Fruit fly (Drosophila melanogaster): Measurements from ENCODE around the gene stx.

stx gene

DNA sequence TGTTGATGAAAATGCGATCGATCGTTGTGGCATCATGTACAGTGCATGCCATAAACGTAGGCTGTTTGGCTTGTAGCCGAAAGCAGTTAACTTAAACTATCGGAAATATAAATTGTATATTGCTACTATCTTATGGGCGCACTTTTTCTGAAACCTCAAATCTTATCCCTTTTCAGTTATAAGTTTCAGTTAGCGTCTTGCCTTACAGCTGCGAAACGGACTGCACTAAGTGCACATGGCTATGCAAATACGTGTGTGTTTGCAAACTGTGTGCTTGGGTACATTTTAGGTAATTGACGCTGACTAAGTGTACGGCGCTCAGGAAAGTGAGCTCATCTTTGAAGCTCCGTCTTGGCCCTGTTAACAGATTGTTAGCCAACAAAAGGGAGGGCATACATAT lies 30.9 kb upstream of the stx start (continued):
- TF ChIP-seq CG12942 (GFP tag; optimal IDR thresholded peaks at IDR 0.05): no peak
- TF ChIP-seq Antp (GFP tag; optimal IDR thresholded peaks at IDR 0.05): peak; percentile 41
- peak; percentile 64 for TF ChIP-seq Sox102F (GFP tag; optimal IDR thresholded peaks at IDR 0.05)
- peak; percentile 33 for TF ChIP-seq CG5180 (GFP tag; optimal IDR thresholded peaks at IDR 0.05)
- TF ChIP-seq CG18619 (GFP tag; optimal IDR thresholded peaks at IDR 0.05): peak; percentile 31
- TF ChIP-seq danr (GFP tag; IDR thresholded peaks at IDR 0.05): 0 out of 2 replicates have a peak, but pooled peaks have one; percentile 29
- TF ChIP-seq Hmr (GFP tag; optimal IDR thresholded peaks at IDR 0.05): peak; percentile 23
- TF ChIP-seq Fer1 (GFP tag; optimal IDR thresholded peaks at IDR 0.05): peak; percentile 45
- peak; percentile 82 for TF ChIP-seq ci (GFP tag; IDR thresholded peaks at IDR 0.05)
- TF ChIP-seq Pdp1 (GFP tag; optimal IDR thresholded peaks at IDR 0.05): peak in 1 of 2 experiments; percentile 23
- peak; percentile 76 for TF ChIP-seq CG11504 (tag; optimal IDR thresholded peaks at IDR 0.05)
- no peak for TF ChIP-seq CG11560 (tag; IDR thresholded peaks at IDR 0.05)
- peak; percentile 56; the same call in 1 of the 2 replicates for TF ChIP-seq Awh (GFP tag; IDR thresholded peaks at IDR 0.05)
- TF ChIP-seq Bdp1 (GFP tag; optimal IDR thresholded peaks at IDR 0.05): peak; percentile 11
- peak in 1 of 2 experiments; percentile 64 for TF ChIP-seq Hr51 (GFP tag; optimal IDR thresholded peaks at IDR 0.05)
- no peak for TF ChIP-seq NFAT (GFP tag; IDR thresholded peaks at IDR 0.05)
- TF ChIP-seq CG4730 (GFP tag; IDR thresholded peaks at IDR 0.05): peak; percentile 32; the same call in 1 of the 2 replicates
- TF ChIP-seq Meics (GFP tag; optimal IDR thresholded peaks at IDR 0.05): peak; percentile 41
- peak; percentile 34; the same call in 1 of the 3 replicates for TF ChIP-seq CG34422 (GFP tag; IDR thresholded peaks at IDR 0.05)
- TF ChIP-seq wdn (GFP tag; IDR thresholded peaks at IDR 0.05): no peak
- peak; percentile 56 for TF ChIP-seq CG13424 (tag; optimal IDR thresholded peaks at IDR 0.05)
- TF ChIP-seq CG18262 (tag; optimal IDR thresholded peaks at IDR 0.05): no peak
- peak; percentile 55; the same call in 1 of the 2 replicates for TF ChIP-seq CG11247 (GFP tag; IDR thresholded peaks at IDR 0.05)
- peak; percentile 3 for TF ChIP-seq NK7.1 (GFP tag; optimal IDR thresholded peaks at IDR 0.05)
- TF ChIP-seq CG8924 (tag; optimal IDR thresholded peaks at IDR 0.05): peak; percentile 19
- TF ChIP-seq CG11085 (GFP tag; IDR thresholded peaks at IDR 0.05): no peak
- no peak for TF ChIP-seq CG3163 (GFP tag; optimal IDR thresholded peaks at IDR 0.05)
- peak; percentile 35 for TF ChIP-seq lilli (GFP tag; optimal IDR thresholded peaks at IDR 0.05)
- no peak for TF ChIP-seq nerfin-1 (tag; optimal IDR thresholded peaks at IDR 0.05)
- TF ChIP-seq CG8944 (GFP tag; optimal IDR thresholded peaks at IDR 0.05): peak; percentile 7
- peak; percentile 87 for TF ChIP-seq CG11695 (GFP tag; IDR thresholded peaks at IDR 0.05)
- TF ChIP-seq pan (optimal IDR thresholded peaks at IDR 0.05): no peak
- TF ChIP-seq pan (GFP tag; optimal IDR thresholded peaks at IDR 0.05 in 1 of 2, IDR thresholded peaks at IDR 0.05 in 1 of 2): peak in 1 of 2 experiments; percentile 71
- peak; percentile 14 for TF ChIP-seq Dip3 (GFP tag; optimal IDR thresholded peaks at IDR 0.05)
- peak; percentile 27 for TF ChIP-seq tio (GFP tag; optimal IDR thresholded peaks at IDR 0.05)
- TF ChIP-seq CG14441 (GFP tag; IDR thresholded peaks at IDR 0.05): peak; percentile 76
- TF ChIP-seq NfI (GFP tag; optimal IDR thresholded peaks at IDR 0.05): peak; percentile 16
- peak; percentile 36 for TF ChIP-seq fd96Cb (tag; optimal IDR thresholded peaks at IDR 0.05)
- peak; percentile 24 for TF ChIP-seq salm (tag; optimal IDR thresholded peaks at IDR 0.05)
- TF ChIP-seq pros (GFP tag; optimal IDR thresholded peaks at IDR 0.05): no peak
- TF ChIP-seq CG10431 (GFP tag; optimal IDR thresholded peaks at IDR 0.05): no peak
- peak; percentile 61 for TF ChIP-seq lab (GFP tag; optimal IDR thresholded peaks at IDR 0.05)
- TF ChIP-seq CG6254 (GFP tag; optimal IDR thresholded peaks at IDR 0.05): no peak
- TF ChIP-seq CG7556 (GFP tag; optimal IDR thresholded peaks at IDR 0.05): no peak
- peak; percentile 12 for TF ChIP-seq Six4 (GFP tag; optimal IDR thresholded peaks at IDR 0.05)
- 0 out of 3 replicates have a peak, but pooled peaks have one; percentile 18 for TF ChIP-seq CG17361 (GFP tag; IDR thresholded peaks at IDR 0.05)
- peak; percentile 47 for TF ChIP-seq H2.0 (GFP tag; IDR thresholded peaks at IDR 0.05)
- TF ChIP-seq Bteb2 (GFP tag; optimal IDR thresholded peaks at IDR 0.05): no peak
- peak; percentile 29 for TF ChIP-seq CG12659 (GFP tag; optimal IDR thresholded peaks at IDR 0.05)
- TF ChIP-seq Ptx1 (GFP tag; IDR thresholded peaks at IDR 0.05): peak; percentile 63
- TF ChIP-seq CG11093 (GFP tag; IDR thresholded peaks at IDR 0.05): no peak

Measured in whole organism, embryonic.